Worm (Caenorhabditis elegans) whole organism, L1 larva: ENCODE results near the gene dve-1.

ENCODE experiments used
- C16A3.4 ChIP-seq: fragments of 150-350 bp; optimal IDR thresholded peaks from 2 replicates; lab custom pipeline; 2014; ENCODE audit warnings: missing biosample characterization, missing genetic modification characterization
- C34B4.2 ChIP-seq: sonication (generic microtip); optimal IDR thresholded peaks from 2 replicates; lab custom pipeline; 2017; ENCODE audit warnings: mild to moderate bottlenecking, missing genetic modification characterization, missing compliant biosample characterization
- aly-2 ChIP-seq: fragments of 150-350 bp; optimal IDR thresholded peaks from 2 replicates; lab custom pipeline; 2014; ENCODE audit warnings: missing biosample characterization, missing genetic modification characterization
- ama-1 ChIP-seq: fragments of 150-350 bp; optimal IDR thresholded peaks from 2 replicates; lab custom pipeline; 2014
- blmp-1 ChIP-seq: fragments of 150-350 bp; optimal IDR thresholded peaks from 2 replicates; lab custom pipeline; 2014; ENCODE audit warnings: missing biosample characterization, missing genetic modification characterization
- ceh-63 ChIP-seq: fragments of 200-800 bp; sonication (Bioruptor generic); optimal IDR thresholded peaks from 2 replicates; lab custom pipeline; 2018; ENCODE audit warnings: mild to moderate bottlenecking, missing genetic modification characterization, missing compliant biosample characterization
- ceh-82 ChIP-seq, 3 experiments: fragments of 150-350 bp in 1 of 3; sonication (generic microtip) in 2 of 3; optimal IDR thresholded peaks; 2 replicates each; lab custom pipeline; 2014 to 2017; ENCODE audit warnings: missing biosample characterization in 3 of 3, missing genetic modification characterization in 3 of 3
- ceh-88 ChIP-seq: fragments of 200-800 bp; sonication (Bioruptor generic); IDR thresholded peaks from 2 replicates; pipeline ENCODE4 v1.3.6; 2022; ENCODE audit warnings: missing genetic modification characterization, missing compliant biosample characterization
- ceh-90 ChIP-seq: sonication (generic microtip); optimal IDR thresholded peaks from 2 replicates; lab custom pipeline; 2016; ENCODE audit warnings: missing genetic modification characterization, missing compliant biosample characterization
- ces-1 ChIP-seq: fragments of 150-350 bp; optimal IDR thresholded peaks from 2 replicates; lab custom pipeline; 2014; ENCODE audit warnings: missing biosample characterization, missing genetic modification reagents, missing genetic modification characterization
- egl-27 ChIP-seq, 2 experiments: fragments of 150-350 bp in 1 of 2; sonication (generic microtip); optimal IDR thresholded peaks; 3 replicates each; lab custom pipeline; 2017 to 2018; ENCODE audit warnings: missing biosample characterization in 2 of 2, missing genetic modification characterization in 2 of 2, missing genetic modification reagents in 2 of 2
- elt-2 ChIP-seq: sonication (generic microtip); optimal IDR thresholded peaks from 2 replicates; lab custom pipeline; 2016; ENCODE audit warnings: missing genetic modification characterization, mild to moderate bottlenecking, inconsistent platforms, missing compliant biosample characterization, missing genetic modification reagents
- elt-3 ChIP-seq, 6 experiments: fragments of 150-350 bp in 1 of 6; sonication (generic microtip); optimal IDR thresholded peaks; 2 replicates each; lab custom pipeline; 2017 to 2018; ENCODE audit warnings: missing biosample characterization in 6 of 6, missing genetic modification characterization in 6 of 6, inconsistent platforms in 1 of 6
- ets-5 ChIP-seq: fragments of 200-800 bp; sonication (Bioruptor generic); IDR thresholded peaks from 2 replicates; pipeline ENCODE4 v1.3.6; 2022; ENCODE audit warnings: missing genetic modification characterization, missing compliant biosample characterization
- fos-1 ChIP-seq: fragments of 150-350 bp; optimal IDR thresholded peaks from 2 replicates; lab custom pipeline; 2014; ENCODE audit warnings: missing biosample characterization, missing genetic modification characterization
- hpl-2 ChIP-seq: fragments of 150-350 bp; optimal IDR thresholded peaks from 2 replicates; lab custom pipeline; 2014; ENCODE audit warnings: missing biosample characterization, missing genetic modification reagents, missing genetic modification characterization
- jun-1 ChIP-seq: fragments of 150-350 bp; optimal IDR thresholded peaks from 2 replicates; lab custom pipeline; 2014; ENCODE audit warnings: missing biosample characterization, missing genetic modification reagents, missing genetic modification characterization
- lin-14 ChIP-seq: fragments of 200-800 bp; sonication (Bioruptor generic); optimal IDR thresholded peaks from 2 replicates; lab custom pipeline; 2018; ENCODE audit warnings: mild to moderate bottlenecking, missing genetic modification characterization, moderate library complexity, missing compliant biosample characterization
- lin-15B ChIP-seq: fragments of 150-350 bp; sonication (generic microtip); optimal IDR thresholded peaks from 3 replicates; lab custom pipeline; 2014; ENCODE audit warnings: missing biosample characterization, missing genetic modification characterization
- lin-35 ChIP-seq, 2 experiments: fragments of 150-350 bp; optimal IDR thresholded peaks; 2 replicates each; lab custom pipeline; 2014; ENCODE audit warnings: missing biosample characterization in 2 of 2, missing genetic modification characterization in 2 of 2, missing genetic modification reagents in 2 of 2
- lsy-2 ChIP-seq, 2 experiments: fragments of 150-350 bp; optimal IDR thresholded peaks; 2 replicates each; lab custom pipeline; 2014; ENCODE audit warnings: missing biosample characterization in 2 of 2, missing genetic modification characterization in 2 of 2
- mab-9 ChIP-seq: fragments of 200-800 bp; sonication (Bioruptor generic); IDR thresholded peaks from 2 replicates; pipeline ENCODE4 v1.3.6; 2022; ENCODE audit warnings: missing genetic modification reagents, missing genetic modification characterization, missing compliant biosample characterization
- mef-2 ChIP-seq: fragments of 150-350 bp; optimal IDR thresholded peaks from 2 replicates; lab custom pipeline; 2014; ENCODE audit warnings: missing biosample characterization, missing genetic modification characterization
- nhr-12 ChIP-seq: sonication (generic microtip); optimal IDR thresholded peaks from 2 replicates; lab custom pipeline; 2017; ENCODE audit warnings: missing biosample characterization, missing genetic modification characterization
- nhr-19 ChIP-seq: fragments of 200-800 bp; sonication (Bioruptor generic); conservative IDR thresholded peaks from 2 replicates; pipeline ENCODE4 v1.3.6; 2022; ENCODE audit warnings: missing genetic modification characterization, missing compliant biosample characterization
- nhr-20 ChIP-seq: sonication (generic microtip); optimal IDR thresholded peaks from 2 replicates; lab custom pipeline; 2016; ENCODE audit warnings: mild to moderate bottlenecking, missing genetic modification characterization, missing compliant biosample characterization
- nhr-237 ChIP-seq: fragments of 150-350 bp; optimal IDR thresholded peaks from 2 replicates; lab custom pipeline; 2014; ENCODE audit warnings: missing biosample characterization, missing genetic modification characterization
- nhr-76 ChIP-seq: sonication (generic microtip); optimal IDR thresholded peaks from 2 replicates; lab custom pipeline; 2017; ENCODE audit warnings: missing biosample characterization, missing genetic modification characterization
- nhr-85 ChIP-seq: sonication (generic microtip); peaks from one replicate; lab custom pipeline; 2016; ENCODE audit warnings: missing genetic modification characterization, inconsistent platforms, missing compliant biosample characterization
- nhr-90 ChIP-seq: sonication (generic microtip); optimal IDR thresholded peaks from 2 replicates; lab custom pipeline; 2016; ENCODE audit warnings: mild to moderate bottlenecking, missing genetic modification characterization, missing compliant biosample characterization; ENCODE audit not compliant: poor library complexity
- pax-3 ChIP-seq: fragments of 200-800 bp; sonication (Bioruptor generic); optimal IDR thresholded peaks from 2 replicates; lab custom pipeline; 2018; ENCODE audit warnings: mild to moderate bottlenecking, missing genetic modification characterization, moderate library complexity, missing compliant biosample characterization
- pqm-1 ChIP-seq: sonication (generic microtip); optimal IDR thresholded peaks from 3 replicates; lab custom pipeline; 2017; ENCODE audit warnings: missing biosample characterization, missing genetic modification characterization
- rnt-1 ChIP-seq: sonication (generic microtip); optimal IDR thresholded peaks from 2 replicates; lab custom pipeline; 2016; ENCODE audit warnings: mild to moderate bottlenecking, missing genetic modification characterization, moderate library complexity, missing compliant biosample characterization
- skn-1 ChIP-seq: fragments of 150-350 bp; optimal IDR thresholded peaks from 2 replicates; lab custom pipeline; 2014; ENCODE audit warnings: missing biosample characterization, missing genetic modification characterization
- snpc-4 ChIP-seq: fragments of 150-350 bp; optimal IDR thresholded peaks from 2 replicates; lab custom pipeline; 2014; ENCODE audit warnings: missing biosample characterization, missing genetic modification characterization
- snu-23 ChIP-seq: sonication (generic microtip); optimal IDR thresholded peaks from 2 replicates; lab custom pipeline; 2016; ENCODE audit warnings: missing genetic modification characterization, missing compliant biosample characterization
- sox-4 ChIP-seq: sonication (generic microtip); optimal IDR thresholded peaks from 2 replicates; lab custom pipeline; 2016; ENCODE audit warnings: missing genetic modification characterization, missing compliant biosample characterization
- tbx-2 ChIP-seq: sonication (generic microtip); optimal IDR thresholded peaks from 2 replicates; lab custom pipeline; 2016; ENCODE audit warnings: missing genetic modification characterization, missing compliant biosample characterization
- tlp-1 ChIP-seq: fragments of 150-350 bp; optimal IDR thresholded peaks from 2 replicates; lab custom pipeline; 2014; ENCODE audit warnings: missing biosample characterization, missing genetic modification characterization
- unc-130 ChIP-seq: fragments of 150-350 bp; optimal IDR thresholded peaks from 2 replicates; lab custom pipeline; 2017; ENCODE audit warnings: missing biosample characterization, missing genetic modification characterization, inconsistent platforms
- unc-30 ChIP-seq: sonication (generic microtip); optimal IDR thresholded peaks from 2 replicates; lab custom pipeline; 2017; ENCODE audit warnings: missing biosample characterization, missing genetic modification characterization
- unc-62 ChIP-seq: fragments of 150-350 bp; optimal IDR thresholded peaks from 2 replicates; lab custom pipeline; 2014; ENCODE audit warnings: missing biosample characterization, missing genetic modification reagents, missing genetic modification characterization
- unc-86 ChIP-seq: sonication (generic microtip); optimal IDR thresholded peaks from 2 replicates; lab custom pipeline; 2016; ENCODE audit warnings: missing genetic modification characterization, missing compliant biosample characterization
- vab-15 ChIP-seq: sonication (generic microtip); optimal IDR thresholded peaks from 2 replicates; lab custom pipeline; 2017; ENCODE audit warnings: missing genotype, mild to moderate bottlenecking, missing genetic modification characterization, missing compliant biosample characterization
- zag-1 ChIP-seq: fragments of 150-350 bp; optimal IDR thresholded peaks from 2 replicates; lab custom pipeline; 2014; ENCODE audit warnings: missing biosample characterization, missing genetic modification characterization
- zip-4 ChIP-seq: fragments of 200-800 bp; sonication (Bioruptor generic); optimal IDR thresholded peaks from 2 replicates; lab custom pipeline; 2018; ENCODE audit warnings: mild to moderate bottlenecking, missing genetic modification characterization, moderate library complexity, missing compliant biosample characterization
- ztf-4 ChIP-seq: fragments of 150-350 bp; optimal IDR thresholded peaks from 2 replicates; lab custom pipeline; 2014; ENCODE audit warnings: missing biosample characterization, missing genetic modification characterization

Gene dve-1

ce11 chrX:423757-424156 lies 9.9 kb downstream of the dve-1 start:
- TF ChIP-seq unc-86 (tag; lab: Kevin White, UChicago) = no peak
- TF ChIP-seq elt-2 (tag; lab: Kevin White, UChicago) = peak; percentile 57

- no peak for TF ChIP-seq skn-1 (tag; lab: Kevin White, UChicago)
- no peak for TF ChIP-seq nhr-90 (tag; lab: Kevin White, UChicago)
- no peak for TF ChIP-seq vab-15 (tag; lab: Kevin White, UChicago)
- no peak for TF ChIP-seq ceh-88 (GFP tag; lab: Robert Waterston, UW)
- TF ChIP-seq aly-2 (tag; lab: Kevin White, UChicago) = no peak
- TF ChIP-seq zip-4 (GFP tag; lab: Kevin White, UChicago) = no peak
- no peak for TF ChIP-seq sox-4 (tag; lab: Kevin White, UChicago)
- TF ChIP-seq unc-86 (tag; lab: Kevin White, UChicago) = no peak
- no peak for TF ChIP-seq pax-3
- no peak for TF ChIP-seq ztf-4 (tag; lab: Kevin White, UChicago)
- TF ChIP-seq lin-15B (tag; lab: Kevin White, UChicago) = no peak
- no peak for TF ChIP-seq fos-1 (tag; lab: Kevin White, UChicago)
Observed at ce11 chrX:421785-422657, 11.6 kb downstream of the dve-1 start.

ce11 chrX:421407-421784 lies 12.2 kb downstream of the dve-1 start, which contains the start of gene col-19:
col-19 (plus strand) TSS chrX:421707.
- TF ChIP-seq tbx-2 (tag; lab: Kevin White, UChicago) (no peak), unc-130 (tag; lab: Kevin White, UChicago) (no peak), mab-9 (GFP tag; lab: Robert Waterston, UW) (no peak), mef-2 (no peak), unc-30 (no peak), lsy-2 (tag; optimal IDR thresholded peaks at IDR 0.05; lab: Kevin White, UChicago) (no peak), aly-2 (tag; lab: Kevin White, UChicago) (no peak), nhr-20 (tag; lab: Kevin White, UChicago) (no peak), blmp-1 (tag; lab: Kevin White, UChicago) (no peak), unc-62 (GFP tag; lab: Kevin White, UChicago) (no peak), egl-27 (tag; optimal IDR thresholded peaks at IDR 0.05; lab: Kevin White, UChicago) (no peak), ets-5 (no peak), nhr-237 (tag; lab: Kevin White, UChicago) (no peak)

- peak; percentile 98 for TF ChIP-seq snu-23 (GFP tag; lab: Kevin White, UChicago)
- TF ChIP-seq jun-1 = peak; percentile 93
- peak; percentile 71 for TF ChIP-seq zip-4 (GFP tag; lab: Kevin White, UChicago)
- TF ChIP-seq elt-3 (tag; optimal IDR thresholded peaks at IDR 0.05; lab: Kevin White, UChicago) = peak in 3 of 6 experiments; percentile 20 to 79 (median 49)
- TF ChIP-seq rnt-1 (tag; lab: Kevin White, UChicago) = peak; percentile 79
- peak; percentile 60 for TF ChIP-seq snpc-4 (tag; lab: Kevin White, UChicago)
- peak; percentile 42 for TF ChIP-seq pqm-1 (tag; lab: Kevin White, UChicago)
- peak; percentile 31 for TF ChIP-seq ceh-63 (GFP tag; lab: Kevin White, UChicago)
- TF ChIP-seq ceh-90 (tag; lab: Kevin White, UChicago) = no peak
- TF ChIP-seq nhr-12 (tag; lab: Kevin White, UChicago) = no peak
- peak; percentile 89 for TF ChIP-seq nhr-85
- TF ChIP-seq nhr-19 (GFP tag; lab: Robert Waterston, UW) = peak; percentile 89
- peak; percentile 64 to 82 for TF ChIP-seq lin-35 (GFP tag; optimal IDR thresholded peaks at IDR 0.05; lab: Kevin White, UChicago)
- no peak for TF ChIP-seq ama-1 (lab: Kevin White, UChicago)
- peak; percentile 70 for TF ChIP-seq skn-1 (tag; lab: Kevin White, UChicago)
- no peak for TF ChIP-seq ces-1
- TF ChIP-seq nhr-76 = peak; percentile 23
- peak; percentile 88 for TF ChIP-seq C16A3.4
- peak; percentile 84 for TF ChIP-seq hpl-2 (GFP tag; lab: Kevin White, UChicago)
- TF ChIP-seq ceh-82 (tag; optimal IDR thresholded peaks at IDR 0.05; lab: Kevin White, UChicago) = peak; percentile 77 to 92 (median 86)
- TF ChIP-seq lin-14 (GFP tag; lab: Kevin White, UChicago) = peak; percentile 92
- TF ChIP-seq ceh-88 (GFP tag; lab: Robert Waterston, UW) = peak; percentile 67
- no peak for TF ChIP-seq tlp-1 (tag; lab: Kevin White, UChicago)
- TF ChIP-seq zag-1 (tag; lab: Kevin White, UChicago) = no peak
- no peak for TF ChIP-seq C34B4.2
Observed at ce11 chrX:410073-410572, 23.5 kb downstream of the dve-1 start.
